Fruit fly (Drosophila melanogaster): Measurements from ENCODE around the gene Dim1.

- no peak for TF ChIP-seq EcR (GFP tag; optimal IDR thresholded peaks at IDR 0.05)
- TF ChIP-seq CG10348 (GFP tag; IDR thresholded peaks at IDR 0.05), result no peak
- no peak for TF ChIP-seq Pif1A (GFP tag; optimal IDR thresholded peaks at IDR 0.05)
- no peak for TF ChIP-seq CG4496 (GFP tag; IDR thresholded peaks at IDR 0.05)
- no peak for TF ChIP-seq CG15710 (tag; optimal IDR thresholded peaks at IDR 0.05)
These were observed 11.0 kb downstream of the Dim1 start for dm6 chr2L:4414059-4414458.
